Fruit fly (Drosophila melanogaster): Measurements from ENCODE around the gene 5-HT7.

dm6 chr3R:31053784-31054221, 37.1 kb upstream of the 5-HT7 start, which contains the start of gene Chchd3:
- TF ChIP-seq lola (GFP tag; optimal IDR thresholded peaks at IDR 0.05): no peak
- TF ChIP-seq br (GFP tag; optimal IDR thresholded peaks at IDR 0.05): no peak
- TF ChIP-seq psq (GFP tag; optimal IDR thresholded peaks at IDR 0.05): no peak
- TF ChIP-seq pan (optimal IDR thresholded peaks at IDR 0.05): no peak
- no peak for TF ChIP-seq sv (GFP tag; optimal IDR thresholded peaks at IDR 0.05)
- TF ChIP-seq usp (GFP tag; optimal IDR thresholded peaks at IDR 0.05): no peak
- TF ChIP-seq Dfd (GFP tag; optimal IDR thresholded peaks at IDR 0.05): no peak
- TF ChIP-seq Mio (GFP tag; optimal IDR thresholded peaks at IDR 0.05): no peak
- no peak for TF ChIP-seq fru (GFP tag; optimal IDR thresholded peaks at IDR 0.05)
- TF ChIP-seq dl (GFP tag; optimal IDR thresholded peaks at IDR 0.05; ENCODE audit: insufficient read depth in 1 of 2, partially characterized antibody in 2 of 2): no peak
- TF ChIP-seq Hr78 (GFP tag; optimal IDR thresholded peaks at IDR 0.05): no peak
- no peak for TF ChIP-seq Myc (optimal IDR thresholded peaks at IDR 0.05)

All from whole organism, wandering third instar larva.